Fruit fly (Drosophila melanogaster) whole organism, adult: ENCODE data around the gene Antp.

ENCODE experiments used
- CG7045 ChIP-seq: fragments of 200-800 bp; sonication (Bioruptor generic); optimal IDR thresholded peaks from 2 replicates; lab custom pipeline; 2017; ENCODE audit warnings: missing biosample characterization, mild to moderate bottlenecking, missing genetic modification characterization
- cnc ChIP-seq, 2 experiments: fragments of >200 bp; optimal IDR thresholded peaks; 2 replicates each; lab custom pipeline; 2017
- kay ChIP-seq: fragments of 200-800 bp; sonication (Bioruptor generic); peaks from one replicate; lab custom pipeline; 2016; ENCODE audit warnings: missing biosample characterization, missing genetic modification characterization, borderline replicate concordance

- TF ChIP-seq cnc (optimal IDR thresholded peaks at IDR 0.05; lab: Kevin White, UChicago) (no peak), kay (GFP tag; lab: Kevin White, UChicago) (no peak), CG7045 (GFP tag; lab: Kevin White, UChicago) (no peak)
These were observed 69.9 kb downstream of the Antp start for dm6 chr3R:6929151-6929550.
